Worm (Caenorhabditis elegans) whole organism, early embryonic: ENCODE results near the gene tsp-9.

ENCODE experiments used
- F13C5.2 ChIP-seq: sonication (generic microtip); optimal IDR thresholded peaks from 2 replicates; lab custom pipeline; 2017; ENCODE audit warnings: mild to moderate bottlenecking, missing genetic modification characterization, inconsistent platforms, missing compliant biosample characterization
- aly-1 ChIP-seq: sonication (generic microtip); optimal IDR thresholded peaks from 2 replicates; lab custom pipeline; 2016; ENCODE audit warnings: missing genetic modification characterization, missing compliant biosample characterization
- ama-1 ChIP-seq: fragments of 150-350 bp; optimal IDR thresholded peaks from 2 replicates; lab custom pipeline; 2014
- ceh-36 ChIP-seq: sonication (generic microtip); optimal IDR thresholded peaks from 2 replicates; lab custom pipeline; 2016; ENCODE audit warnings: missing genetic modification characterization, inconsistent platforms, missing compliant biosample characterization
- ets-7 ChIP-seq: sonication (generic microtip); optimal IDR thresholded peaks from 2 replicates; lab custom pipeline; 2016; ENCODE audit warnings: missing genotype, missing genetic modification characterization, missing compliant biosample characterization
- flt-1 ChIP-seq: fragments of 200-800 bp; sonication (Bioruptor generic); IDR thresholded peaks from 2 replicates; pipeline ENCODE4 v1.3.6; 2022; ENCODE audit warnings: missing genetic modification characterization, missing compliant biosample characterization
- hmbx-1 ChIP-seq: sonication (generic microtip); optimal IDR thresholded peaks from 2 replicates; lab custom pipeline; 2016; ENCODE audit warnings: mild to moderate bottlenecking, missing genetic modification characterization, missing compliant biosample characterization
- sea-1 ChIP-seq: fragments of 200-800 bp; sonication (Bioruptor generic); conservative IDR thresholded peaks from 2 replicates; pipeline ENCODE4 v1.3.6; 2022; ENCODE audit warnings: missing genetic modification characterization, missing compliant biosample characterization
- tbx-37 ChIP-seq: fragments of 200-800 bp; sonication (Bioruptor generic); conservative IDR thresholded peaks from 2 replicates; pipeline ENCODE4 v1.3.6; 2022; ENCODE audit warnings: missing genetic modification reagents, missing genetic modification characterization, missing compliant biosample characterization
- tra-4 ChIP-seq: sonication (generic microtip); optimal IDR thresholded peaks from 2 replicates; lab custom pipeline; 2017; ENCODE audit warnings: missing genetic modification characterization, missing compliant biosample characterization

- TF ChIP-seq aly-1 (tag; lab: Kevin White, UChicago) (no peak), ama-1 (no peak), flt-1 (GFP tag; lab: Robert Waterston, UW) (no peak), hmbx-1 (tag; lab: Kevin White, UChicago) (no peak), sea-1 (GFP tag; lab: Robert Waterston, UW) (no peak), ets-7 (tag; lab: Kevin White, UChicago) (no peak), tbx-37 (GFP tag; lab: Robert Waterston, UW) (no peak), tra-4 (tag; lab: Kevin White, UChicago) (no peak), F13C5.2 (tag; lab: Kevin White, UChicago) (no peak), ceh-36 (tag; lab: Kevin White, UChicago) (no peak)
Observed at ce11 chrX:1292894-1293293, 47.1 kb downstream of the tsp-9 start.
